Worm (Caenorhabditis elegans) whole organism, L3 larva: ENCODE measurements around the gene F22E5.8.

Experiments used
- R02D3.7 ChIP-seq: fragments of 150-350 bp; optimal IDR thresholded peaks from 2 replicates; lab custom pipeline; 2014; ENCODE audit warnings: missing biosample characterization, missing genetic modification characterization
- ZK546.5 ChIP-seq: sonication (generic microtip); optimal IDR thresholded peaks from 2 replicates; lab custom pipeline; 2017; ENCODE audit warnings: missing biosample characterization, missing genetic modification characterization
- aly-2 ChIP-seq: fragments of 150-350 bp; optimal IDR thresholded peaks from 2 replicates; lab custom pipeline; 2014; ENCODE audit warnings: missing biosample characterization, missing genetic modification characterization
- ama-1 ChIP-seq: fragments of 150-350 bp; optimal IDR thresholded peaks from 2 replicates; lab custom pipeline; 2018
- ceh-16 ChIP-seq: sonication (generic microtip); optimal IDR thresholded peaks from 2 replicates; lab custom pipeline; 2017; ENCODE audit warnings: missing biosample characterization, missing genetic modification characterization
- ceh-28 ChIP-seq: fragments of 150-350 bp; optimal IDR thresholded peaks from 2 replicates; lab custom pipeline; 2014; ENCODE audit warnings: missing biosample characterization, missing genetic modification reagents, missing genetic modification characterization
- egl-5 ChIP-seq: fragments of 150-350 bp; optimal IDR thresholded peaks from 2 replicates; lab custom pipeline; 2017; ENCODE audit warnings: missing biosample characterization, missing genetic modification reagents, missing genetic modification characterization, inconsistent platforms
- elt-1 ChIP-seq: fragments of 150-350 bp; optimal IDR thresholded peaks from 2 replicates; lab custom pipeline; 2014; ENCODE audit warnings: missing biosample characterization, missing genetic modification characterization
- elt-2 ChIP-seq: sonication (generic microtip); optimal IDR thresholded peaks from 2 replicates; lab custom pipeline; 2016; ENCODE audit warnings: missing genetic modification reagents, mild to moderate bottlenecking, missing genetic modification characterization, missing compliant biosample characterization
- eor-1 ChIP-seq, 2 experiments: fragments of 150-350 bp; optimal IDR thresholded peaks; 2 replicates each; lab custom pipeline; 2014 to 2018; ENCODE audit warnings: missing biosample characterization in 2 of 2, missing genetic modification characterization in 2 of 2
- fkh-10 ChIP-seq: sonication (generic microtip); optimal IDR thresholded peaks from 2 replicates; lab custom pipeline; 2017; ENCODE audit warnings: missing biosample characterization, missing genetic modification reagents, missing genetic modification characterization
- fkh-2 ChIP-seq: fragments of 150-350 bp; optimal IDR thresholded peaks from 2 replicates; lab custom pipeline; 2014; ENCODE audit warnings: missing biosample characterization, missing genetic modification reagents, missing genetic modification characterization
- lin-15B ChIP-seq: fragments of 150-350 bp; optimal IDR thresholded peaks from 2 replicates; lab custom pipeline; 2014; ENCODE audit warnings: missing biosample characterization, missing genetic modification characterization
- lsy-12 ChIP-seq: sonication (generic microtip); optimal IDR thresholded peaks from 2 replicates; lab custom pipeline; 2016; ENCODE audit warnings: mild to moderate bottlenecking, missing genetic modification characterization, missing compliant biosample characterization
- mml-1 ChIP-seq: fragments of 150-350 bp; sonication (generic microtip); optimal IDR thresholded peaks from 3 replicates; lab custom pipeline; 2014; ENCODE audit warnings: missing biosample characterization, missing genetic modification characterization
- nfya-1 ChIP-seq: sonication (generic microtip); optimal IDR thresholded peaks from 2 replicates; lab custom pipeline; 2017; ENCODE audit warnings: missing genetic modification characterization, mild to moderate bottlenecking, missing compliant biosample characterization, antibody characterized with exemption, moderate library complexity; ENCODE audit not compliant: insufficient read depth
- nhr-11 ChIP-seq: fragments of 150-350 bp; optimal IDR thresholded peaks from 2 replicates; lab custom pipeline; 2014; ENCODE audit warnings: missing biosample characterization, missing genetic modification characterization
- nhr-12 ChIP-seq: fragments of 150-350 bp; optimal IDR thresholded peaks from 2 replicates; lab custom pipeline; 2014; ENCODE audit warnings: missing biosample characterization, missing genetic modification characterization
- nhr-23 ChIP-seq: fragments of 150-350 bp; optimal IDR thresholded peaks from 2 replicates; lab custom pipeline; 2014; ENCODE audit warnings: missing biosample characterization, missing genetic modification reagents, missing genetic modification characterization
- nhr-237 ChIP-seq: fragments of 150-350 bp; optimal IDR thresholded peaks from 2 replicates; lab custom pipeline; 2014; ENCODE audit warnings: missing biosample characterization, missing genetic modification characterization
- nhr-25 ChIP-seq: sonication (generic microtip); optimal IDR thresholded peaks from 2 replicates; lab custom pipeline; 2017; ENCODE audit warnings: missing biosample characterization, missing genetic modification characterization
- nhr-28 ChIP-seq: fragments of 150-350 bp; optimal IDR thresholded peaks from 2 replicates; lab custom pipeline; 2014; ENCODE audit warnings: missing biosample characterization, missing genetic modification characterization
- nhr-43 ChIP-seq: sonication (generic microtip); optimal IDR thresholded peaks from 2 replicates; lab custom pipeline; 2016; ENCODE audit warnings: mild to moderate bottlenecking, missing genetic modification characterization, missing compliant biosample characterization; ENCODE audit not compliant: poor library complexity, severe bottlenecking
- nhr-67 ChIP-seq: fragments of 150-350 bp; optimal IDR thresholded peaks from 2 replicates; lab custom pipeline; 2014; ENCODE audit warnings: missing biosample characterization, missing genetic modification characterization
- nhr-76 ChIP-seq: fragments of 150-350 bp; sonication (generic microtip); optimal IDR thresholded peaks from 5 replicates; lab custom pipeline; 2014; ENCODE audit warnings: missing biosample characterization, missing genetic modification characterization
- nhr-77 ChIP-seq: fragments of 150-350 bp; optimal IDR thresholded peaks from 2 replicates; lab custom pipeline; 2014; ENCODE audit warnings: missing biosample characterization, missing genetic modification characterization
- pha-4 ChIP-seq: fragments of 150-350 bp; optimal IDR thresholded peaks from 2 replicates; lab custom pipeline; 2014; ENCODE audit warnings: missing biosample characterization, missing genetic modification reagents, missing genetic modification characterization
- pqm-1 ChIP-seq: fragments of 150-350 bp; optimal IDR thresholded peaks from 2 replicates; lab custom pipeline; 2017; ENCODE audit warnings: missing biosample characterization, missing genetic modification characterization, inconsistent platforms
- sea-2 ChIP-seq: fragments of 150-350 bp; sonication (generic microtip); optimal IDR thresholded peaks from 4 replicates; lab custom pipeline; 2014; ENCODE audit warnings: missing biosample characterization, missing genetic modification reagents, missing genetic modification characterization
- skn-1 ChIP-seq: fragments of 150-350 bp; optimal IDR thresholded peaks from 2 replicates; lab custom pipeline; 2014; ENCODE audit warnings: missing biosample characterization, missing genetic modification characterization
- snpc-4 ChIP-seq: fragments of 150-350 bp; optimal IDR thresholded peaks from 2 replicates; lab custom pipeline; 2014; ENCODE audit warnings: missing biosample characterization, missing genetic modification characterization
- tbx-2 ChIP-seq: sonication (generic microtip); optimal IDR thresholded peaks from 2 replicates; lab custom pipeline; 2016; ENCODE audit warnings: mild to moderate bottlenecking, missing genetic modification characterization, missing compliant biosample characterization
- unc-39 ChIP-seq: sonication (generic microtip); optimal IDR thresholded peaks from 4 replicates; lab custom pipeline; 2017; ENCODE audit warnings: missing biosample characterization, missing genetic modification characterization
- zag-1 ChIP-seq: fragments of 150-350 bp; optimal IDR thresholded peaks from 2 replicates; lab custom pipeline; 2014; ENCODE audit warnings: missing biosample characterization, missing genetic modification characterization
- ztf-11 ChIP-seq: fragments of 150-350 bp; optimal IDR thresholded peaks from 2 replicates; lab custom pipeline; 2014; ENCODE audit warnings: missing biosample characterization, missing genetic modification characterization

The F22E5.8 gene

ce11 chrII:2631169-2631568 lies 8.7 kb upstream of the F22E5.8 start, which contains the start of gene D2062.1:
Gene D2062.1, plus strand, starts transcription at chrII:2631469.
- TF ChIP-seq tbx-2 (no peak), ceh-16 (tag; lab: Kevin White, UChicago) (no peak), nhr-25 (no peak), fkh-10 (GFP tag; lab: Kevin White, UChicago) (no peak), sea-2 (GFP tag; lab: Kevin White, UChicago) (no peak), pha-4 (tag; lab: Kevin White, UChicago) (no peak), egl-5 (tag; lab: Kevin White, UChicago) (no peak), nhr-43 (tag; lab: Kevin White, UChicago) (no peak), elt-2 (tag; lab: Kevin White, UChicago) (no peak), unc-39 (no peak)
- TF ChIP-seq, all 47 proteins: peak for 0

ce11 chrII:2637359-2637758 lies 2.5 kb upstream of the F22E5.8 start, which contains the start of gene F22E5.21:
Gene F22E5.21, minus strand, starts transcription at chrII:2637459.
- TF ChIP-seq nhr-23 (tag; lab: Kevin White, UChicago) (no peak), elt-1 (tag; lab: Kevin White, UChicago) (no peak), ZK546.5 (tag; lab: Kevin White, UChicago) (no peak), skn-1 (no peak), nhr-237 (tag; lab: Kevin White, UChicago) (no peak), zag-1 (no peak), lsy-12 (no peak), nhr-28 (tag; lab: Kevin White, UChicago) (no peak), nhr-43 (tag; lab: Kevin White, UChicago) (no peak), nhr-11 (no peak), snpc-4 (tag; lab: Kevin White, UChicago) (no peak), ama-1 (no peak), eor-1 (tag; optimal IDR thresholded peaks at IDR 0.05; lab: Kevin White, UChicago) (no peak)

ce11 chrII:2638062-2638461 lies 1.8 kb upstream of the F22E5.8 start, which contains the start of gene F22E5.9:
Gene F22E5.9, plus strand, starts transcription at chrII:2638388.
- no peak for TF ChIP-seq lsy-12
- peak; percentile 32 for TF ChIP-seq pha-4 (tag; lab: Kevin White, UChicago)
- TF ChIP-seq fkh-2 (tag; lab: Kevin White, UChicago), result no peak
- TF ChIP-seq snpc-4 (tag; lab: Kevin White, UChicago), result no peak
- TF ChIP-seq skn-1, result peak; percentile 52
- TF ChIP-seq nhr-76 (tag; lab: Kevin White, UChicago), result no peak
- TF ChIP-seq, all 47 proteins: peak for 2

- TF ChIP-seq lsy-12, result no peak
- TF ChIP-seq nhr-67, result no peak
- no peak for TF ChIP-seq egl-5 (tag; lab: Kevin White, UChicago)
- TF ChIP-seq unc-39, result no peak
- no peak for TF ChIP-seq aly-2 (tag; lab: Kevin White, UChicago)
These were observed 1.1 kb downstream of the F22E5.8 start, which contains the start of gene F22E5.23 for ce11 chrII:2640982-2641381. Gene F22E5.23, plus strand, starts transcription at chrII:2641282.

DNA sequence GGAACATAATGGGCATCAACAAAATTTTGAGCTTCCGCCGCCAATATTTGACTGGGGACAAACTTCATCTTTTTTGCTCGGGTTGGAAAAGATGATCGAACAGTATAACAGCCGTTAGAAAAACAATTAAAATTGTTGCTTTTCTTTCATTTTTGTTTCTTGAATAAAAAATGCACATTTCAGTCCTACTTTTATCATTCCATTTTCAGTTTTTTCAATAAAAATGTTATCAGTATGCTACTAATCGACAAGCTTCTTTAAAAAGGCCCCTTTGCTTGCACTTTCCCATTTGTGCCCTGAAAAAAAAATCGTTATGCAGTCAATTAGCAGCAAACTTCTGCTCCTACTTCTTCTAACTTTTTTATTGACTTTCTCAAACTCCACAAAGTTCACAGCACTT lies 1.9 kb downstream of the F22E5.8 start, which contains the start of gene F22E5.7:
Gene F22E5.7, plus strand, starts transcription at position 301 of the 400 bp plus-strand sequence.
- TF ChIP-seq nhr-67 (no peak), lin-15B (tag; lab: Kevin White, UChicago) (no peak), nhr-43 (tag; lab: Kevin White, UChicago) (no peak), nfya-1 (no peak), lsy-12 (no peak), fkh-10 (GFP tag; lab: Kevin White, UChicago) (no peak), snpc-4 (tag; lab: Kevin White, UChicago) (no peak)

DNA sequence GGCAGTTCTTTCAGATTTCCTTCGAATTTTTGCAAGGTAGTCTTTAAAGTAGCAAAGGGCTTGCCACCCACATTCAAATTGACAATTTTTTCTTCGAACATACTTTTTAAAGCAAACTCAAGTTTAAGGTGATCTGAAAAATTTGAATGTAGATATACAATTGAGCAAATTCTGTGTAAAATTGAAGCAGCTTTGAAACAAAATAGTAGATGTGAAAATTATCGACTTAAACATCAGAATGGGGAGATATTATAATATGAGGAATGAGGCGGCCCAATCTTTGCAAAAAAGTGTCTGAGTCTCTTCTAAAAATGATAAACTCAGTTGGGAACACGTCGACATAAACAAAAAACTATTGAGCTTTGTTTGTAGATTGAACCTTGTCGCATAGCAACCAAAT lies 4.7 kb downstream of the F22E5.8 start, which contains the start of gene F22E5.11:
Gene F22E5.11, minus strand, starts transcription at position 101 of the 400 bp plus-strand sequence.
- TF ChIP-seq eor-1 (tag; optimal IDR thresholded peaks at IDR 0.05; lab: Kevin White, UChicago) (no peak), R02D3.7 (tag; lab: Kevin White, UChicago) (no peak), nhr-23 (tag; lab: Kevin White, UChicago) (no peak), ceh-28 (tag; lab: Kevin White, UChicago) (no peak), ceh-16 (tag; lab: Kevin White, UChicago) (no peak), pqm-1 (tag; lab: Kevin White, UChicago) (no peak), pha-4 (tag; lab: Kevin White, UChicago) (no peak), nhr-77 (tag; lab: Kevin White, UChicago) (no peak), ztf-11 (no peak), nhr-67 (no peak), nhr-76 (tag; lab: Kevin White, UChicago) (no peak), ZK546.5 (tag; lab: Kevin White, UChicago) (no peak), mml-1 (tag; lab: Kevin White, UChicago) (no peak), tbx-2 (no peak), nhr-12 (tag; lab: Kevin White, UChicago) (no peak)
